Worm (Caenorhabditis elegans) whole organism, midembryonic: ENCODE results near the gene msp-32.

Experiments used
- T22C8.4 ChIP-seq: fragments of 200-800 bp; sonication (Bioruptor generic); IDR thresholded peaks from 2 replicates; pipeline ENCODE4 v1.3.6; 2022; ENCODE audit warnings: missing genetic modification characterization, missing compliant biosample characterization
- cog-1 ChIP-seq: sonication (generic microtip); optimal IDR thresholded peaks from 2 replicates; lab custom pipeline; 2016; ENCODE audit warnings: missing genetic modification characterization, missing compliant biosample characterization
- flt-1 ChIP-seq: fragments of 200-800 bp; sonication (Bioruptor generic); IDR thresholded peaks from 2 replicates; pipeline ENCODE4 v1.3.6; 2022; ENCODE audit warnings: missing genetic modification characterization, missing compliant biosample characterization
- klf-2 ChIP-seq: fragments of 200-800 bp; sonication (Bioruptor generic); conservative IDR thresholded peaks from 2 replicates; pipeline ENCODE4 v1.3.6; 2022; ENCODE audit warnings: missing genetic modification reagents, missing genetic modification characterization, missing compliant biosample characterization
- med-1 ChIP-seq: sonication (generic microtip); optimal IDR thresholded peaks from 2 replicates; lab custom pipeline; 2017; ENCODE audit warnings: missing genetic modification characterization, mild to moderate bottlenecking, missing compliant biosample characterization, antibody characterized with exemption, missing genetic modification reagents; ENCODE audit not compliant: insufficient read depth
- ref-1 ChIP-seq: fragments of 200-800 bp; sonication (Bioruptor generic); conservative IDR thresholded peaks from 2 replicates; pipeline ENCODE4 v1.3.6; 2022; ENCODE audit warnings: missing genetic modification reagents, missing genetic modification characterization, missing compliant biosample characterization
- ztf-23 ChIP-seq: fragments of 200-800 bp; sonication (Bioruptor generic); IDR thresholded peaks from 2 replicates; pipeline ENCODE4 v1.3.6; 2022; ENCODE audit warnings: missing genetic modification reagents, missing genetic modification characterization, missing compliant biosample characterization
- ztf-29 ChIP-seq: fragments of 200-800 bp; sonication (Bioruptor generic); IDR thresholded peaks from 2 replicates; pipeline ENCODE4 v1.3.6; 2022; ENCODE audit warnings: missing genetic modification reagents, missing genetic modification characterization, missing compliant biosample characterization

ce11 chrII:4882498-4882897 lies 16.1 kb upstream of the msp-32 start:
- no peak for TF ChIP-seq ref-1 (GFP tag; lab: Robert Waterston, UW)
- TF ChIP-seq cog-1 (tag; lab: Kevin White, UChicago) = no peak
- TF ChIP-seq klf-2 (GFP tag; lab: Robert Waterston, UW) = no peak
- no peak for TF ChIP-seq med-1 (GFP tag; lab: Kevin White, UChicago)
- no peak for TF ChIP-seq ztf-29 (GFP tag; lab: Robert Waterston, UW)
- no peak for TF ChIP-seq ztf-23
- no peak for TF ChIP-seq flt-1 (GFP tag; lab: Robert Waterston, UW)
- TF ChIP-seq T22C8.4 (GFP tag; lab: Robert Waterston, UW) = no peak
